Fruit fly (Drosophila melanogaster) whole organism, embryonic: ENCODE results near the gene CG9737.
A peak's percentile ranks its signal among the peaks of the same experiment; 100 is the strongest.

Experiments used
- Ada2b ChIP-seq: fragments of 200-800 bp; sonication (Bioruptor generic); IDR thresholded peaks from 2 replicates; pipeline ENCODE4 v1.3.6; 2022; ENCODE audit warnings: missing biosample characterization, missing genetic modification characterization
- Asciz ChIP-seq: fragments of 200-800 bp; sonication (Bioruptor generic); optimal IDR thresholded peaks from 2 replicates; lab custom pipeline; 2017; ENCODE audit warnings: missing biosample characterization, mild to moderate bottlenecking, missing genetic modification characterization, missing genetic modification reagents
- Blimp-1 ChIP-seq: fragments of 200-800 bp; sonication (Bioruptor generic); optimal IDR thresholded peaks from 3 replicates; lab custom pipeline; 2018; ENCODE audit warnings: missing biosample characterization, missing genetic modification characterization, mild to moderate bottlenecking, moderate library complexity, missing genetic modification reagents
- CG12744 ChIP-seq: fragments of 200-800 bp; sonication (Bioruptor generic); optimal IDR thresholded peaks from 2 replicates; lab custom pipeline; 2016; ENCODE audit warnings: missing biosample characterization, missing genetic modification characterization
- CG12769 ChIP-seq: fragments of 200-800 bp; sonication (Bioruptor generic); optimal IDR thresholded peaks from 2 replicates; lab custom pipeline; 2019; ENCODE audit warnings: missing biosample characterization, mild to moderate bottlenecking, missing genetic modification characterization, moderate library complexity
- CG1529 ChIP-seq: fragments of 200-800 bp; sonication (Bioruptor generic); optimal IDR thresholded peaks from 3 replicates; lab custom pipeline; 2018; ENCODE audit warnings: missing biosample characterization, missing genetic modification characterization
- CG16813 ChIP-seq: fragments of 200-800 bp; sonication (Bioruptor generic); IDR thresholded peaks from 3 replicates; pipeline ENCODE4 v1.3.6; 2022; ENCODE audit warnings: missing biosample characterization, missing genetic modification characterization; ENCODE audit not compliant: partially characterized antibody
- CG17328 ChIP-seq: fragments of 200-800 bp; sonication (Bioruptor generic); IDR thresholded peaks from 2 replicates; pipeline ENCODE4 v1.3.6; 2022; ENCODE audit warnings: missing biosample characterization, missing genetic modification characterization
- CG2678 ChIP-seq: fragments of 200-800 bp; sonication (Bioruptor generic); optimal IDR thresholded peaks from 3 replicates; lab custom pipeline; 2019; ENCODE audit warnings: missing biosample characterization, mild to moderate bottlenecking, missing genetic modification characterization, moderate library complexity
- CG2889 ChIP-seq: fragments of 200-800 bp; sonication (Bioruptor generic); IDR thresholded peaks from 3 replicates; pipeline ENCODE4 v1.3.6; 2022; ENCODE audit warnings: missing biosample characterization, missing genetic modification characterization
- CG31224 ChIP-seq: fragments of 200-800 bp; sonication (Bioruptor generic); IDR thresholded peaks from 2 replicates; pipeline ENCODE4 v1.3.6; 2022; ENCODE audit warnings: missing biosample characterization, missing genetic modification characterization
- CG43689 ChIP-seq: fragments of 200-800 bp; sonication (Bioruptor generic); IDR thresholded peaks from 2 replicates; pipeline ENCODE4 v1.3.6; 2022; ENCODE audit warnings: missing biosample characterization, missing genetic modification characterization
- CG4404 ChIP-seq: fragments of 200-800 bp; sonication (Bioruptor generic); IDR thresholded peaks from 2 replicates; pipeline ENCODE4 v1.3.6; 2022; ENCODE audit warnings: missing biosample characterization, missing genetic modification characterization
- CG4424 ChIP-seq: fragments of 200-800 bp; sonication (Bioruptor generic); optimal IDR thresholded peaks from 3 replicates; lab custom pipeline; 2016; ENCODE audit warnings: missing biosample characterization, missing genetic modification characterization
- CG6175 ChIP-seq: fragments of 200-800 bp; sonication (Bioruptor generic); IDR thresholded peaks from 3 replicates; pipeline ENCODE4 v1.3.6; 2022; ENCODE audit warnings: missing biosample characterization, missing genetic modification characterization
- CG6683 ChIP-seq: fragments of 200-800 bp; sonication (Bioruptor generic); optimal IDR thresholded peaks from 2 replicates; lab custom pipeline; 2017; ENCODE audit warnings: missing biosample characterization, mild to moderate bottlenecking, missing genetic modification characterization, missing genetic modification reagents
- CG6813 ChIP-seq: fragments of 200-800 bp; sonication (Bioruptor generic); optimal IDR thresholded peaks from 2 replicates; lab custom pipeline; 2017; ENCODE audit warnings: missing biosample characterization, missing genetic modification characterization, mild to moderate bottlenecking, moderate library complexity, missing genetic modification reagents
- CG7839 ChIP-seq: fragments of 200-800 bp; sonication (Bioruptor generic); optimal IDR thresholded peaks from 3 replicates; lab custom pipeline; 2018; ENCODE audit warnings: missing biosample characterization, mild to moderate bottlenecking, missing genetic modification characterization, moderate library complexity
- CG9215 ChIP-seq: fragments of 200-800 bp; sonication (Bioruptor generic); IDR thresholded peaks from 2 replicates; pipeline ENCODE4 v1.3.6; 2022; ENCODE audit warnings: missing biosample characterization, missing genetic modification characterization
- CG9437 ChIP-seq: fragments of 200-800 bp; sonication (Bioruptor generic); optimal IDR thresholded peaks from 2 replicates; lab custom pipeline; 2018; ENCODE audit warnings: missing biosample characterization, mild to moderate bottlenecking, missing genetic modification characterization
- D19A ChIP-seq: fragments of 200-800 bp; optimal IDR thresholded peaks from 3 replicates; lab custom pipeline; 2019; ENCODE audit warnings: missing biosample characterization, mild to moderate bottlenecking, missing genetic modification characterization, moderate library complexity
- D19B ChIP-seq: fragments of 200-800 bp; sonication (Bioruptor generic); optimal IDR thresholded peaks from 2 replicates; lab custom pipeline; 2017; ENCODE audit warnings: missing biosample characterization, mild to moderate bottlenecking, missing genetic modification characterization
- Doc3 ChIP-seq: fragments of 200-800 bp; sonication (Bioruptor generic); IDR thresholded peaks from 3 replicates; pipeline ENCODE4 v1.3.6; 2022; ENCODE audit warnings: missing biosample characterization, missing genetic modification characterization; ENCODE audit not compliant: partially characterized antibody
- Dp ChIP-seq: fragments of 200-800 bp; sonication (Bioruptor generic); optimal IDR thresholded peaks from 2 replicates; lab custom pipeline; 2018; ENCODE audit warnings: missing biosample characterization, mild to moderate bottlenecking, missing genetic modification characterization, moderate library complexity
- GATAe ChIP-seq: fragments of 200-800 bp; sonication (Bioruptor generic); conservative IDR thresholded peaks from 2 replicates; pipeline ENCODE4 v1.3.6; 2022; ENCODE audit warnings: missing biosample characterization, missing genetic modification characterization
- Gug ChIP-seq: fragments of 200-800 bp; sonication (Bioruptor generic); IDR thresholded peaks from 4 replicates; pipeline ENCODE4 v1.3.6; 2022; ENCODE audit warnings: missing biosample characterization, missing genetic modification characterization
- H2.0 ChIP-seq: fragments of 200-800 bp; sonication (Bioruptor generic); IDR thresholded peaks from 2 replicates; pipeline ENCODE4 v1.3.6; 2022; ENCODE audit warnings: missing biosample characterization, missing genetic modification characterization
- HmgZ ChIP-seq: fragments of 200-800 bp; sonication (Bioruptor generic); optimal IDR thresholded peaks from 2 replicates; lab custom pipeline; 2018; ENCODE audit warnings: missing biosample characterization, mild to moderate bottlenecking, missing genetic modification characterization
- Lim3 ChIP-seq: fragments of 200-800 bp; sonication (Bioruptor generic); IDR thresholded peaks from 2 replicates; pipeline ENCODE4 v1.3.6; 2022; ENCODE audit warnings: missing biosample characterization, missing genetic modification characterization
- MESR4 ChIP-seq: fragments of 200-800 bp; sonication (Bioruptor generic); optimal IDR thresholded peaks from 2 replicates; lab custom pipeline; 2018; ENCODE audit warnings: missing biosample characterization, mild to moderate bottlenecking, missing genetic modification characterization, moderate library complexity
- Med ChIP-seq: fragments of 200-800 bp; sonication (Bioruptor generic); peaks from one replicate; lab custom pipeline; 2016; ENCODE audit warnings: missing biosample characterization, missing genetic modification characterization, mild to moderate bottlenecking, inconsistent platforms, moderate library complexity
- Neu2 ChIP-seq: fragments of 200-800 bp; sonication (Bioruptor generic); optimal IDR thresholded peaks from 3 replicates; lab custom pipeline; 2016; ENCODE audit warnings: missing biosample characterization, missing genetic modification characterization, borderline replicate concordance
- Nf-YB ChIP-seq: fragments of 200-800 bp; sonication (Bioruptor generic); optimal IDR thresholded peaks from 3 replicates; lab custom pipeline; 2019; ENCODE audit warnings: missing biosample characterization, mild to moderate bottlenecking, missing genetic modification characterization, moderate library complexity
- Scr ChIP-seq: fragments of 200-800 bp; sonication (Bioruptor generic); IDR thresholded peaks from 2 replicates; pipeline ENCODE4 v1.3.6; 2022; ENCODE audit warnings: missing biosample characterization, missing genetic modification characterization; ENCODE audit not compliant: partially characterized antibody
- Side ChIP-seq: fragments of 200-800 bp; sonication (Bioruptor generic); optimal IDR thresholded peaks from 2 replicates; lab custom pipeline; 2016; ENCODE audit warnings: missing biosample characterization, missing genetic modification characterization
- Sin3A ChIP-seq: fragments of >200 bp; optimal IDR thresholded peaks from 2 replicates; lab custom pipeline; 2018
- Six4 ChIP-seq: fragments of 200-800 bp; sonication (Bioruptor generic); optimal IDR thresholded peaks from 2 replicates; lab custom pipeline; 2016; ENCODE audit warnings: missing biosample characterization, missing genetic modification characterization
- Spps ChIP-seq: fragments of 200-800 bp; sonication (Bioruptor generic); optimal IDR thresholded peaks from 2 replicates; lab custom pipeline; 2018; ENCODE audit warnings: missing biosample characterization, mild to moderate bottlenecking, missing genetic modification characterization
- Ssrp ChIP-seq: fragments of 200-800 bp; sonication (Bioruptor generic); optimal IDR thresholded peaks from 2 replicates; lab custom pipeline; 2018; ENCODE audit warnings: missing biosample characterization, mild to moderate bottlenecking, missing genetic modification characterization, moderate library complexity
- caup ChIP-seq: fragments of 200-800 bp; sonication (Bioruptor generic); optimal IDR thresholded peaks from 3 replicates; lab custom pipeline; 2017; ENCODE audit warnings: missing biosample characterization, mild to moderate bottlenecking, missing genetic modification characterization, moderate library complexity; ENCODE audit not compliant: severe bottlenecking
- dmrt11E ChIP-seq: fragments of 200-800 bp; sonication (Bioruptor generic); optimal IDR thresholded peaks from 3 replicates; lab custom pipeline; 2018; ENCODE audit warnings: missing biosample characterization, mild to moderate bottlenecking, missing genetic modification characterization, moderate library complexity
- fd64A ChIP-seq: fragments of 200-800 bp; sonication (Bioruptor generic); optimal IDR thresholded peaks from 3 replicates; lab custom pipeline; 2018; ENCODE audit warnings: missing biosample characterization, mild to moderate bottlenecking, missing genetic modification characterization
- fru ChIP-seq: fragments of >200 bp; optimal IDR thresholded peaks from 2 replicates; lab custom pipeline; 2017
- gt ChIP-seq: fragments of 200-800 bp; sonication (Bioruptor generic); IDR thresholded peaks from 2 replicates; pipeline ENCODE4 v1.3.6; 2022; ENCODE audit warnings: missing biosample characterization, missing genetic modification characterization
- nmo ChIP-seq: fragments of 200-800 bp; sonication (Bioruptor generic); optimal IDR thresholded peaks from 2 replicates; lab custom pipeline; 2018; ENCODE audit warnings: missing biosample characterization, mild to moderate bottlenecking, missing genetic modification characterization, moderate library complexity
- phol ChIP-seq: fragments of 200-800 bp; sonication (Bioruptor generic); optimal IDR thresholded peaks from 3 replicates; lab custom pipeline; 2018; ENCODE audit warnings: missing biosample characterization, mild to moderate bottlenecking, missing genetic modification characterization, moderate library complexity
- sens ChIP-seq: fragments of 200-800 bp; sonication (Bioruptor generic); peaks from one replicate; lab custom pipeline; 2016; ENCODE audit warnings: missing biosample characterization, missing genetic modification characterization
- sim ChIP-seq: fragments of 200-800 bp; sonication (Bioruptor generic); IDR thresholded peaks from 2 replicates; pipeline ENCODE4 v1.3.6; 2022; ENCODE audit warnings: missing biosample characterization, missing genetic modification characterization
- sisA ChIP-seq: fragments of 200-800 bp; sonication (Bioruptor generic); IDR thresholded peaks from 2 replicates; pipeline ENCODE4 v1.3.6; 2022; ENCODE audit warnings: missing biosample characterization, missing genetic modification characterization
- sqz ChIP-seq: fragments of 200-800 bp; sonication (Bioruptor generic); optimal IDR thresholded peaks from 3 replicates; lab custom pipeline; 2018; ENCODE audit warnings: missing biosample characterization, mild to moderate bottlenecking, missing genetic modification characterization
- unpg ChIP-seq: fragments of 200-800 bp; sonication (Bioruptor generic); optimal IDR thresholded peaks from 3 replicates; lab custom pipeline; 2018; ENCODE audit warnings: missing biosample characterization, mild to moderate bottlenecking, missing genetic modification characterization, moderate library complexity

The CG9737 gene

DNA sequence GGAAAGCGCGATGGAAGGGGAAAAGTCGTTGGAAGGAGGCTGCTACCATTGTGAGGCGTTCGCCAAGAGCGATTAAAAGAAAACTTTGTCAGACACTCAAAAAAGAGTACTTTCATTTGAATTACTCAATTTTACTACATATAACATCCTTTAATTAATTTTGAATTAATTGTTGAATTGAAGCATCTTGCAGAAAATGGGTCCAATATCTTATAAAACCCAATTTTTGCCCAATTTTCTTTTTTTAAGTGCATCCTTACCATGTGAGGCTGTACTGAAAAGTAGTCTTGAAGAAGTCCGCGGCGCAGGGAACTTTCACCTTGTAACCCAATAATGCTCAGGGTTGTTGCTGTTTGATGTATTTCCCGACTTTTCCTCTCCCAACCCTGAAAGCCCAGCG is 7.9 kb downstream of the CG9737 start (continued):
- TF ChIP-seq CG43689 (GFP tag; lab: Robert Waterston, UW) = no peak
- no peak for TF ChIP-seq Six4 (GFP tag; lab: Kevin White, UChicago)
- peak; percentile 16 for TF ChIP-seq caup
- TF ChIP-seq CG2678 (tag; lab: Kevin White, UChicago) = peak; percentile 64
- peak; percentile 2 for TF ChIP-seq CG9437
- peak; percentile 4 for TF ChIP-seq sqz (GFP tag; lab: Kevin White, UChicago)
- peak; percentile 47 for TF ChIP-seq phol (tag; lab: Kevin White, UChicago)
- TF ChIP-seq CG1529 = peak; percentile 18
- no peak for TF ChIP-seq Dp (GFP tag; lab: Kevin White, UChicago)
- TF ChIP-seq Doc3 (GFP tag; lab: Robert Waterston, UW) = no peak
- TF ChIP-seq gt = no peak
- peak; percentile 21 for TF ChIP-seq CG6683 (GFP tag; lab: Kevin White, UChicago)
- TF ChIP-seq Ssrp (tag; lab: Kevin White, UChicago) = peak; percentile 37
- peak; percentile 54 for TF ChIP-seq CG7839 (tag; lab: Kevin White, UChicago)
- no peak for TF ChIP-seq fru
- 0 out of 2 replicates have a peak, but pooled peaks have one; percentile 17 for TF ChIP-seq H2.0
- TF ChIP-seq HmgZ (tag; lab: Kevin White, UChicago) = peak; percentile 7
- TF ChIP-seq nmo = peak; percentile 21
- no peak for TF ChIP-seq Neu2
- no peak for TF ChIP-seq Side (GFP tag; lab: Kevin White, UChicago)
- TF ChIP-seq Spps (tag; lab: Kevin White, UChicago) = no peak
- no peak for TF ChIP-seq Gug (GFP tag; lab: Robert Waterston, UW)
- no peak for TF ChIP-seq CG6175 (GFP tag; lab: Robert Waterston, UW)
- TF ChIP-seq fd64A (GFP tag; lab: Kevin White, UChicago) = no peak
- peak; percentile 24 for TF ChIP-seq CG6813
- TF ChIP-seq sens = peak; percentile 84
- no peak for TF ChIP-seq CG12744 (GFP tag; lab: Kevin White, UChicago)
- TF ChIP-seq Blimp-1 (GFP tag; lab: Kevin White, UChicago) = peak; percentile 50
- no peak for TF ChIP-seq D19B
- TF ChIP-seq CG2889 = 0 out of 3 replicates have a peak, but pooled peaks have one; percentile 28
- TF ChIP-seq CG4424 = no peak
- no peak for TF ChIP-seq Nf-YB (GFP tag; lab: Kevin White, UChicago)
- peak; percentile 24 for TF ChIP-seq dmrt11E (tag; lab: Kevin White, UChicago)
- TF ChIP-seq MESR4 (GFP tag; lab: Kevin White, UChicago) = no peak
- peak; percentile 39; the same call in 1 of the 2 replicates for TF ChIP-seq sisA (GFP tag; lab: Robert Waterston, UW)
- TF ChIP-seq CG17328 (GFP tag; lab: Robert Waterston, UW) = peak; percentile 46; the same call in 1 of the 2 replicates
- 0 out of 2 replicates have a peak, but pooled peaks have one; percentile 13 for TF ChIP-seq CG31224 (GFP tag; lab: Robert Waterston, UW)
- TF ChIP-seq GATAe (GFP tag; lab: Robert Waterston, UW) = no peak
- no peak for TF ChIP-seq CG9215
- peak; percentile 76 for TF ChIP-seq Med (GFP tag; lab: Kevin White, UChicago)
- peak; percentile 17 for TF ChIP-seq CG12769 (tag; lab: Kevin White, UChicago)
- TF ChIP-seq D19A = peak; percentile 29
- TF ChIP-seq CG4404 = no peak
- no peak for TF ChIP-seq Ada2b (GFP tag; lab: Robert Waterston, UW)
- TF ChIP-seq Lim3 (GFP tag; lab: Robert Waterston, UW) = 0 out of 2 replicates have a peak, but pooled peaks have one; percentile 16
- no peak for TF ChIP-seq Sin3A (lab: Kevin White, UChicago)
- TF ChIP-seq Asciz (GFP tag; lab: Kevin White, UChicago) = peak; percentile 23
- no peak for TF ChIP-seq CG16813 (GFP tag; lab: Robert Waterston, UW)
- no peak for TF ChIP-seq Scr
- peak; percentile 49 for TF ChIP-seq unpg
- no peak for TF ChIP-seq sim (GFP tag; lab: Robert Waterston, UW)
